Worm (Caenorhabditis elegans) whole organism, late embryonic: Measurements from ENCODE around the gene ZK54.3.

Experiments used
- C08G9.2 ChIP-seq: sonication (generic microtip); optimal IDR thresholded peaks from 2 replicates; lab custom pipeline; 2016; ENCODE audit warnings: mild to moderate bottlenecking, missing genetic modification characterization, moderate library complexity, missing compliant biosample characterization
- T23F11.4 ChIP-seq: fragments of 200-800 bp; sonication (Bioruptor generic); optimal IDR thresholded peaks from 2 replicates; lab custom pipeline; 2018; ENCODE audit warnings: mild to moderate bottlenecking, missing genetic modification characterization, missing compliant biosample characterization
- ceh-31 ChIP-seq: sonication (generic microtip); optimal IDR thresholded peaks from 2 replicates; lab custom pipeline; 2016; ENCODE audit warnings: missing genetic modification characterization, missing compliant biosample characterization
- ceh-6 ChIP-seq: fragments of 200-800 bp; sonication (Bioruptor generic); optimal IDR thresholded peaks from 2 replicates; lab custom pipeline; 2018; ENCODE audit warnings: mild to moderate bottlenecking, missing genetic modification characterization, missing compliant biosample characterization
- che-1 ChIP-seq: sonication (generic microtip); optimal IDR thresholded peaks from 2 replicates; lab custom pipeline; 2016; ENCODE audit warnings: mild to moderate bottlenecking, missing genetic modification characterization, missing compliant biosample characterization
- eyg-1 ChIP-seq: sonication (generic microtip); optimal IDR thresholded peaks from 2 replicates; lab custom pipeline; 2016; ENCODE audit warnings: missing genotype, missing genetic modification characterization, missing compliant biosample characterization
- gmeb-2 ChIP-seq: sonication (generic microtip); optimal IDR thresholded peaks from 2 replicates; lab custom pipeline; 2016; ENCODE audit warnings: missing genetic modification characterization, inconsistent platforms, missing compliant biosample characterization
- hlh-6 ChIP-seq: sonication (generic microtip); optimal IDR thresholded peaks from 2 replicates; lab custom pipeline; 2016; ENCODE audit warnings: missing genotype, missing genetic modification characterization, missing compliant biosample characterization
- lim-6 ChIP-seq: sonication (generic microtip); optimal IDR thresholded peaks from 2 replicates; lab custom pipeline; 2016; ENCODE audit warnings: missing genetic modification characterization, missing compliant biosample characterization
- madf-2 ChIP-seq: sonication (generic microtip); optimal IDR thresholded peaks from 2 replicates; lab custom pipeline; 2017; ENCODE audit warnings: missing genetic modification characterization, missing compliant biosample characterization
- nfya-1 ChIP-seq: sonication (generic microtip); optimal IDR thresholded peaks from 2 replicates; lab custom pipeline; 2017; ENCODE audit warnings: missing genetic modification characterization, mild to moderate bottlenecking, missing compliant biosample characterization, antibody characterized with exemption, moderate library complexity
- npax-4 ChIP-seq: sonication (generic microtip); optimal IDR thresholded peaks from 2 replicates; lab custom pipeline; 2016; ENCODE audit warnings: missing genetic modification characterization, missing compliant biosample characterization
- pax-1 ChIP-seq: fragments of 150-350 bp; optimal IDR thresholded peaks from 2 replicates; lab custom pipeline; 2014; ENCODE audit warnings: missing biosample characterization, missing genetic modification characterization
- ref-2 ChIP-seq: sonication (generic microtip); optimal IDR thresholded peaks from 2 replicates; lab custom pipeline; 2016; ENCODE audit warnings: missing genetic modification characterization, missing compliant biosample characterization
- zip-5 ChIP-seq: sonication (generic microtip); optimal IDR thresholded peaks from 2 replicates; lab custom pipeline; 2016; ENCODE audit warnings: missing genetic modification characterization, missing compliant biosample characterization
- ztf-16 ChIP-seq: sonication (generic microtip); optimal IDR thresholded peaks from 2 replicates; lab custom pipeline; 2017; ENCODE audit warnings: missing genetic modification characterization, missing compliant biosample characterization

ZK54.3 gene

ce11 chrX:17419813-17420584, 46.8 kb downstream of the ZK54.3 start:
- TF ChIP-seq T23F11.4 (GFP tag; lab: Kevin White, UChicago) (no peak), lim-6 (tag; lab: Kevin White, UChicago) (no peak), gmeb-2 (tag; lab: Kevin White, UChicago) (no peak), che-1 (tag; lab: Kevin White, UChicago) (no peak), ceh-31 (no peak), eyg-1 (tag; lab: Kevin White, UChicago) (no peak), hlh-6 (tag; lab: Kevin White, UChicago) (no peak), pax-1 (tag; lab: Kevin White, UChicago) (no peak), ceh-6 (no peak), ref-2 (tag; lab: Kevin White, UChicago) (no peak), ztf-16 (no peak)

- TF ChIP-seq C08G9.2 (no peak), gmeb-2 (tag; lab: Kevin White, UChicago) (no peak), zip-5 (no peak), madf-2 (tag; lab: Kevin White, UChicago) (no peak), nfya-1 (no peak), pax-1 (tag; lab: Kevin White, UChicago) (no peak), npax-4 (tag; lab: Kevin White, UChicago) (no peak)
Observed at ce11 chrX:17417505-17418004, 49.2 kb downstream of the ZK54.3 start.
